Fruit fly (Drosophila melanogaster) whole organism, prepupa: ENCODE results near the gene CG7766.

Experiments
- CG10631 ChIP-seq: fragments of 200-800 bp; sonication (Bioruptor generic); optimal IDR thresholded peaks from 2 replicates; lab custom pipeline; 2016; ENCODE audit warnings: missing biosample characterization, missing genetic modification characterization
- CG10669 ChIP-seq: fragments of 200-800 bp; sonication (Bioruptor generic); optimal IDR thresholded peaks from 3 replicates; lab custom pipeline; 2018; ENCODE audit warnings: missing biosample characterization, mild to moderate bottlenecking, missing genetic modification characterization, moderate library complexity
- CG11294 ChIP-seq: fragments of 200-800 bp; sonication (Bioruptor generic); IDR thresholded peaks from 2 replicates; pipeline ENCODE4 v1.3.6; 2022; ENCODE audit warnings: missing biosample characterization, missing genetic modification characterization
- CG11902 ChIP-seq: fragments of 200-800 bp; sonication (Bioruptor generic); optimal IDR thresholded peaks from 3 replicates; lab custom pipeline; 2016; ENCODE audit warnings: missing biosample characterization, missing genetic modification characterization
- CG15336 ChIP-seq: fragments of 200-800 bp; sonication (Bioruptor generic); IDR thresholded peaks from 2 replicates; pipeline ENCODE4 v1.3.6; 2022; ENCODE audit warnings: missing biosample characterization, missing genetic modification characterization
- CG1621 ChIP-seq: fragments of 200-800 bp; sonication (Bioruptor generic); optimal IDR thresholded peaks from 3 replicates; lab custom pipeline; 2018; ENCODE audit warnings: missing biosample characterization, mild to moderate bottlenecking, missing genetic modification characterization
- CG16779 ChIP-seq: fragments of 200-800 bp; sonication (Bioruptor generic); optimal IDR thresholded peaks from 3 replicates; lab custom pipeline; 2017; ENCODE audit warnings: missing biosample characterization, mild to moderate bottlenecking, missing genetic modification characterization
- CG6276 ChIP-seq: fragments of 200-800 bp; sonication (Bioruptor generic); optimal IDR thresholded peaks from 2 replicates; lab custom pipeline; 2017; ENCODE audit warnings: missing biosample characterization, mild to moderate bottlenecking, missing genetic modification characterization
- CG6854 ChIP-seq: fragments of 200-800 bp; sonication (Bioruptor generic); optimal IDR thresholded peaks from 2 replicates; lab custom pipeline; 2017; ENCODE audit warnings: missing biosample characterization, mild to moderate bottlenecking, missing genetic modification characterization
- CG7368 ChIP-seq: fragments of 200-800 bp; sonication (Bioruptor generic); optimal IDR thresholded peaks from 3 replicates; lab custom pipeline; 2016; ENCODE audit warnings: missing biosample characterization, missing genetic modification characterization
- CG8119 ChIP-seq: fragments of 200-800 bp; sonication (Bioruptor generic); IDR thresholded peaks from 3 replicates; pipeline ENCODE4 v1.3.6; 2022; ENCODE audit warnings: missing biosample characterization, missing genetic modification characterization
- CG8319 ChIP-seq: fragments of 200-800 bp; sonication (Bioruptor generic); optimal IDR thresholded peaks from 3 replicates; lab custom pipeline; 2016; ENCODE audit warnings: missing biosample characterization, missing genetic modification characterization
- CG8632 ChIP-seq: fragments of 200-800 bp; sonication (Bioruptor generic); optimal IDR thresholded peaks from 3 replicates; lab custom pipeline; 2016; ENCODE audit warnings: missing biosample characterization, missing genetic modification characterization
- CG9139 ChIP-seq: fragments of 200-800 bp; sonication (Bioruptor generic); optimal IDR thresholded peaks from 3 replicates; lab custom pipeline; 2017; ENCODE audit warnings: missing biosample characterization, mild to moderate bottlenecking, missing genetic modification characterization
- Eip75B ChIP-seq: fragments of 200-800 bp; sonication (Bioruptor generic); optimal IDR thresholded peaks from 3 replicates; lab custom pipeline; 2016; ENCODE audit warnings: missing biosample characterization, missing genetic modification characterization
- Eip78C ChIP-seq: fragments of 200-800 bp; sonication (Bioruptor generic); peaks from one replicate; lab custom pipeline; 2016; ENCODE audit warnings: missing biosample characterization, missing genetic modification characterization
- Ets21C ChIP-seq: fragments of 200-800 bp; sonication (Bioruptor generic); optimal IDR thresholded peaks from 3 replicates; lab custom pipeline; 2016; ENCODE audit warnings: missing biosample characterization, missing genetic modification characterization
- Gug ChIP-seq: fragments of 200-800 bp; sonication (Bioruptor generic); IDR thresholded peaks from 2 replicates; pipeline ENCODE4 v1.3.6; 2022; ENCODE audit warnings: missing biosample characterization, missing genetic modification characterization
- Hr38 ChIP-seq: sonication (Bioruptor generic); optimal IDR thresholded peaks from 2 replicates; lab custom pipeline; 2016; ENCODE audit warnings: missing biosample characterization, missing genetic modification characterization
- Hr39 ChIP-seq: fragments of 200-800 bp; sonication (Bioruptor generic); optimal IDR thresholded peaks from 2 replicates; lab custom pipeline; 2016; ENCODE audit warnings: missing biosample characterization, missing genetic modification characterization
- Hr4 ChIP-seq: fragments of 200-800 bp; sonication (Bioruptor generic); optimal IDR thresholded peaks from 3 replicates; lab custom pipeline; 2016; ENCODE audit warnings: missing biosample characterization, missing genetic modification characterization
- Lpt ChIP-seq: fragments of 200-800 bp; sonication (Bioruptor generic); optimal IDR thresholded peaks from 3 replicates; lab custom pipeline; 2016; ENCODE audit warnings: missing biosample characterization, missing genetic modification characterization
- Met ChIP-seq: fragments of 200-800 bp; sonication (Bioruptor generic); optimal IDR thresholded peaks from 3 replicates; lab custom pipeline; 2016; ENCODE audit warnings: missing biosample characterization, missing genetic modification characterization
- OdsH ChIP-seq: fragments of 200-800 bp; sonication (Bioruptor generic); optimal IDR thresholded peaks from 3 replicates; lab custom pipeline; 2016; ENCODE audit warnings: missing biosample characterization, missing genetic modification characterization
- Sox102F ChIP-seq: fragments of 200-800 bp; sonication (Bioruptor generic); optimal IDR thresholded peaks from 2 replicates; lab custom pipeline; 2016; ENCODE audit warnings: missing biosample characterization, mild to moderate bottlenecking, missing genetic modification characterization
- Sox15 ChIP-seq: fragments of 200-800 bp; sonication (Bioruptor generic); optimal IDR thresholded peaks from 3 replicates; lab custom pipeline; 2016; ENCODE audit warnings: missing biosample characterization, missing genetic modification characterization
- achi ChIP-seq: fragments of 200-800 bp; sonication (Bioruptor generic); optimal IDR thresholded peaks from 3 replicates; lab custom pipeline; 2016; ENCODE audit warnings: missing biosample characterization, missing genetic modification characterization
- acj6 ChIP-seq: fragments of 200-800 bp; sonication (Bioruptor generic); optimal IDR thresholded peaks from 3 replicates; lab custom pipeline; 2016; ENCODE audit warnings: missing biosample characterization, missing genetic modification characterization
- cyc ChIP-seq: fragments of 200-800 bp; sonication (Bioruptor generic); optimal IDR thresholded peaks from 3 replicates; lab custom pipeline; 2016; ENCODE audit warnings: missing biosample characterization, missing genetic modification characterization
- dac ChIP-seq: fragments of 200-800 bp; sonication (Bioruptor generic); optimal IDR thresholded peaks from 2 replicates; lab custom pipeline; 2017; ENCODE audit warnings: missing biosample characterization, mild to moderate bottlenecking, missing genetic modification characterization
- dsx ChIP-seq: fragments of 200-800 bp; optimal IDR thresholded peaks from 3 replicates; lab custom pipeline; 2019; ENCODE audit warnings: missing biosample characterization, mild to moderate bottlenecking, missing genetic modification characterization, moderate library complexity; ENCODE audit not compliant: poor library complexity, severe bottlenecking
- eg ChIP-seq: fragments of 200-800 bp; sonication (Bioruptor generic); IDR thresholded peaks from 3 replicates; pipeline ENCODE4 v1.3.6; 2022; ENCODE audit warnings: missing biosample characterization, missing genetic modification characterization
- esn ChIP-seq: fragments of 200-800 bp; sonication (Bioruptor generic); optimal IDR thresholded peaks from 2 replicates; lab custom pipeline; 2016; ENCODE audit warnings: missing biosample characterization, mild to moderate bottlenecking, missing genetic modification characterization, moderate library complexity
- fd59A ChIP-seq: fragments of 200-800 bp; sonication (Bioruptor generic); optimal IDR thresholded peaks from 2 replicates; lab custom pipeline; 2017; ENCODE audit warnings: missing biosample characterization, mild to moderate bottlenecking, missing genetic modification characterization, missing genetic modification reagents
- fd85E ChIP-seq: fragments of 200-800 bp; sonication (Bioruptor generic); optimal IDR thresholded peaks from 3 replicates; lab custom pipeline; 2016; ENCODE audit warnings: missing biosample characterization, missing genetic modification characterization
- lz ChIP-seq: fragments of 200-800 bp; sonication (Bioruptor generic); optimal IDR thresholded peaks from 3 replicates; lab custom pipeline; 2016; ENCODE audit warnings: missing biosample characterization, missing genetic modification characterization
- pdm3 ChIP-seq: fragments of 200-800 bp; sonication (Bioruptor generic); optimal IDR thresholded peaks from 3 replicates; lab custom pipeline; 2016; ENCODE audit warnings: missing biosample characterization, missing genetic modification characterization
- salr ChIP-seq, 2 experiments: fragments of 200-800 bp; sonication (Bioruptor generic); optimal IDR thresholded peaks; 3 replicates each; lab custom pipeline; 2016 to 2018; ENCODE audit warnings: missing biosample characterization in 2 of 2, missing genetic modification characterization in 2 of 2, mild to moderate bottlenecking in 1 of 2
- spab ChIP-seq: fragments of 200-800 bp; sonication (Bioruptor generic); optimal IDR thresholded peaks from 2 replicates; lab custom pipeline; 2017; ENCODE audit warnings: missing biosample characterization, mild to moderate bottlenecking, missing genetic modification characterization, missing genetic modification reagents
- svp ChIP-seq: fragments of 200-800 bp; sonication (Bioruptor generic); peaks from one replicate; lab custom pipeline; 2016; ENCODE audit warnings: missing biosample characterization, missing genetic modification characterization
- topi ChIP-seq: fragments of 200-800 bp; sonication (Bioruptor generic); optimal IDR thresholded peaks from 3 replicates; lab custom pipeline; 2016; ENCODE audit warnings: missing biosample characterization, missing genetic modification characterization
- vri ChIP-seq: fragments of 200-800 bp; sonication (Bioruptor generic); optimal IDR thresholded peaks from 3 replicates; lab custom pipeline; 2016; ENCODE audit warnings: missing biosample characterization, mild to moderate bottlenecking, missing genetic modification characterization

CG7766 gene

DNA sequence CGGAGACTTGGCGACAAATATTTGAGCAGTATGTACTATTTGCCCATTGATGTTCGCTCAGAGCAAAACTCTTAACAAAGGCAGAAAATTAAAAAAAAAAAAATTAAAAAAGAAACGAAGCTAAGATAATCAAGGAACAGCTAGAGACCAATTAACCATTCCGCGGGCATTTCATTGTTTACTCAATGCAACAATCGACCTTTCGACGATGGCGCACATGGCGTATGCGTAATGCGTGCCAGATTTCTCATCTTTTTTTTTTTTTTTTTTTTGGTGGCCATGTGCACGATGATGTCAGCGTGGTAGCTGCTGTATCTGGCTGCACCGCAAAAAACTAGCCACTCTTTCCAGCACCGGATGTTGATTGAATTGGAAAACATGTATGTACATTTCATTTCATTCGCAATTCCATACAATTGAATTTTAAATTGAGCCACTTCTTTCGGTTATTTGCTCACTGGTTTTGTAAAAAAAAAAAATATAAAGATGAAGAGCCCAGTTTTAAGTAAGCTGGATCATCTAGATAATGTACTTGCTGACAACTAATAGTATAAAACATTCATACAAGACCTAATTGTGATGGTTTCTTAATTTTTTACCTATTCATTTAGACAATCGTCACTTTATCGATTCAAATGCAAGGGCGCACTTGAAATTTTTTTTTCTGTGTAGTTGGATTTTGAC is 27.8 kb downstream of the CG7766 start (continued):
- TF ChIP-seq pdm3 (GFP tag; lab: Kevin White, UChicago) (peak; percentile 65), topi (GFP tag; lab: Kevin White, UChicago) (peak; percentile 70), OdsH (peak; percentile 72), CG6854 (GFP tag; lab: Kevin White, UChicago) (no peak), Hr38 (GFP tag; lab: Kevin White, UChicago) (no peak), Gug (GFP tag; lab: Robert Waterston, UW) (no peak; the same call in 1 of the 2 replicates), cyc (GFP tag; lab: Kevin White, UChicago) (peak; percentile 60), CG7368 (GFP tag; lab: Kevin White, UChicago) (peak; percentile 53), lz (GFP tag; lab: Kevin White, UChicago) (peak; percentile 70), CG15336 (peak; percentile 49), dac (peak; percentile 27), CG6276 (GFP tag; lab: Kevin White, UChicago) (peak; percentile 58), Eip75B (GFP tag; lab: Kevin White, UChicago) (peak; percentile 71), CG8119 (GFP tag; lab: Robert Waterston, UW) (peak; percentile 62; the same call in 2 of the 3 replicates), CG11902 (GFP tag; lab: Kevin White, UChicago) (peak; percentile 53), CG10669 (peak; percentile 40), Lpt (GFP tag; lab: Kevin White, UChicago) (peak; percentile 53), CG8319 (GFP tag; lab: Kevin White, UChicago) (peak; percentile 60)

DNA sequence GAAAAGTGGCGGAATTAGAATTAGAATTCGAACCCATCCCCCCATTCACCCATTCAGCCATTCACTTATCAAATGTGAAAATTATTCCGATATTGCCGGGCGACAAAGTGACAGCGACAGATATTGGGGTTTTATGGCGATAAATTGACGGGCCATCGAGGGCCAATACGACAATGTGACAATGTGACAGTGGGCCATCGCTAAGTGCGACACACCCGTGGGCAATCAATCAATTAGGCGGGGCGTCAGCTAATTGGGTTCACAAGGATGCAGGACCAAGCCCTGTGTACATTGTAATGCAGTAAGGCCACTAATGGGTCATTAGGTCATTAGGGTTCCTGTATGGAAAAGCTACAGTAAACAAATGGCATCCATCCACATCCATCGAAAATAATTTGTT is 29.5 kb downstream of the CG7766 start:
- TF ChIP-seq esn (GFP tag; lab: Kevin White, UChicago) (no peak), salr (GFP tag; optimal IDR thresholded peaks at IDR 0.05; lab: Kevin White, UChicago) (no peak), CG6276 (GFP tag; lab: Kevin White, UChicago) (no peak), Eip78C (GFP tag; lab: Kevin White, UChicago) (no peak)
- TF ChIP-seq, all 60 proteins: peak for 0

dm6 chrX:9071308-9071707 is 32.2 kb downstream of the CG7766 start, which contains the start of gene CG10970:
Gene CG10970, minus strand, starts transcription at chrX:9071408.
- no peak for TF ChIP-seq fd85E (GFP tag; lab: Kevin White, UChicago)
- TF ChIP-seq Sox15 (GFP tag; lab: Kevin White, UChicago), result no peak
- TF ChIP-seq CG16779, result no peak
- no peak for TF ChIP-seq CG11902 (GFP tag; lab: Kevin White, UChicago)
- no peak for TF ChIP-seq CG1621 (tag; lab: Kevin White, UChicago)
- no peak for TF ChIP-seq fd59A (GFP tag; lab: Kevin White, UChicago)
- no peak for TF ChIP-seq Hr4 (GFP tag; lab: Kevin White, UChicago)
- TF ChIP-seq svp (GFP tag; lab: Kevin White, UChicago), result no peak
- TF ChIP-seq Hr38 (GFP tag; lab: Kevin White, UChicago), result no peak
- no peak for TF ChIP-seq dsx
- TF ChIP-seq, all 60 proteins: peak for 0

DNA sequence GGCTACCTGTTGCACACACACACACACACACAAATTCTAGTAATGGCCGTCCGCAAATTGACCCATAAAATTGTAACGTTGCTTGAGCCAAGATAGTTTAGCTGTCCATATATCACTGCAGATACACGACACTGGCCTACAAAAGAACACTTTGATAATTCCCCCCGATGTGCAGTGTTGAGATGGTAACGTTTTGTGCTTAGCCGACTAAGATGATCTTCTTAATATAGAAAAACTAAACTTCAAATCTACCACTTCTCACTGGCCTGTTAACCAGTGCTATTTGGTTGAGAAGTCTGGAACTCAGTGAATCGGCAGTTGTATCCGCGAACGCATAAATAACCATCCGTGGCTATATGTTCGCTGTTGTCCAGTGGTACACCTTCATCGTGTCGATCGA is 34.7 kb downstream of the CG7766 start:
- TF ChIP-seq CG8319 (GFP tag; lab: Kevin White, UChicago) (no peak), acj6 (GFP tag; lab: Kevin White, UChicago) (peak; percentile 34), Hr4 (GFP tag; lab: Kevin White, UChicago) (peak; percentile 33), svp (GFP tag; lab: Kevin White, UChicago) (peak; percentile 68), CG9139 (GFP tag; lab: Kevin White, UChicago) (peak; percentile 61), topi (GFP tag; lab: Kevin White, UChicago) (peak; percentile 19), CG7368 (GFP tag; lab: Kevin White, UChicago) (peak; percentile 49), CG6276 (GFP tag; lab: Kevin White, UChicago) (peak; percentile 54), CG16779 (peak; percentile 41), vri (no peak), esn (GFP tag; lab: Kevin White, UChicago) (peak; percentile 26), CG10631 (GFP tag; lab: Kevin White, UChicago) (peak; percentile 52), CG8632 (GFP tag; lab: Kevin White, UChicago) (peak; percentile 36), Ets21C (GFP tag; lab: Kevin White, UChicago) (no peak), Lpt (GFP tag; lab: Kevin White, UChicago) (peak; percentile 21), Sox15 (GFP tag; lab: Kevin White, UChicago) (no peak), spab (peak; percentile 63), Eip78C (GFP tag; lab: Kevin White, UChicago) (peak; percentile 94), Sox102F (no peak), lz (GFP tag; lab: Kevin White, UChicago) (peak; percentile 5), CG1621 (tag; lab: Kevin White, UChicago) (peak; percentile 82), Gug (GFP tag; lab: Robert Waterston, UW) (peak; percentile 55), Hr39 (GFP tag; lab: Kevin White, UChicago) (no peak), dsx (peak; percentile 79), eg (GFP tag; lab: Robert Waterston, UW) (peak; percentile 85), achi (GFP tag; lab: Kevin White, UChicago) (peak; percentile 64), CG10669 (peak; percentile 68), Met (GFP tag; lab: Kevin White, UChicago) (no peak), CG11294 (peak; percentile 50; the same call in 1 of the 2 replicates)
